Worm (Caenorhabditis elegans): Measurements from ENCODE around the gene cope-1.

The cope-1 gene

DNA sequence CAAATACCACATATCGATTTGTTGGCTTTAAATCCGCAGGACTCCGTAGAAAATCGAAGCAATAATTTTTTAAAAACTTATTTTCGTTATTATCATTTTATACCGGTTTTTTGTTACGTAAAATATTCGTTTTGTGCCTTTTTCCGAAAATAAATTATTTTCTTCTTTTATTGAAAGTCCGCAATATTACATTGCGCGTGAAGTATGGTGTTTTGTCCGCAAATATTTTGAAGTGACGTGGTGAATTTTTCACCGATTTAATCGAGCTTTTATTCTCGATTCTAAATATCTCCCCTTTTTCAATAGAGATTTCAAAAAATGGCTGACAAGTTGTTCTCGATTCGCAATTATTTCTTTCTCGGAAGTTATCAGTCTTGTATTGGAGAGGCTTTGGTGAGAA lies at the start of gene cope-1:
TSS of gene cope-1 (plus strand) at position 229 of the 400 bp plus-strand sequence.
- TF ChIP-seq nhr-25 (tag; optimal IDR thresholded peaks at IDR 0.05) (no peak), lsy-2 (tag; optimal IDR thresholded peaks at IDR 0.05) (peak in 1 of 2 experiments; percentile 62), nhr-21 (tag; optimal IDR thresholded peaks at IDR 0.05) (no peak), mab-5 (tag; optimal IDR thresholded peaks at IDR 0.05) (no peak), F13H6.1 (tag; optimal IDR thresholded peaks at IDR 0.05) (no peak), unc-55 (GFP tag; optimal IDR thresholded peaks at IDR 0.05) (peak; percentile 25), lin-13 (GFP tag; optimal IDR thresholded peaks at IDR 0.05) (no peak), nhr-77 (tag; optimal IDR thresholded peaks at IDR 0.05) (no peak), egl-27 (tag; optimal IDR thresholded peaks at IDR 0.05) (no peak), sem-4 (tag; optimal IDR thresholded peaks at IDR 0.05) (no peak), aly-2 (tag; optimal IDR thresholded peaks at IDR 0.05) (no peak), sma-3 (GFP tag; optimal IDR thresholded peaks at IDR 0.05) (no peak), nhr-237 (tag; optimal IDR thresholded peaks at IDR 0.05) (no peak), lin-39 (tag; optimal IDR thresholded peaks at IDR 0.05) (no peak), ztf-11 (tag; optimal IDR thresholded peaks at IDR 0.05) (no peak), skn-1 (tag; optimal IDR thresholded peaks at IDR 0.05) (no peak), mbf-1 (tag; optimal IDR thresholded peaks at IDR 0.05) (no peak), nhr-12 (tag; optimal IDR thresholded peaks at IDR 0.05) (no peak), gmeb-1 (tag; optimal IDR thresholded peaks at IDR 0.05) (peak; percentile 56), elt-1 (tag; optimal IDR thresholded peaks at IDR 0.05) (no peak), nhr-23 (tag; optimal IDR thresholded peaks at IDR 0.05) (no peak), C34F6.9 (tag; optimal IDR thresholded peaks at IDR 0.05) (peak; percentile 51), nhr-11 (tag; optimal IDR thresholded peaks at IDR 0.05) (no peak), nhr-10 (tag; optimal IDR thresholded peaks at IDR 0.05) (no peak), snpc-4 (tag; optimal IDR thresholded peaks at IDR 0.05) (no peak), ceh-82 (tag; optimal IDR thresholded peaks at IDR 0.05) (no peak), R02D3.7 (tag; optimal IDR thresholded peaks at IDR 0.05) (no peak), crh-2 (tag; optimal IDR thresholded peaks at IDR 0.05) (peak; percentile 75), ama-1 (optimal IDR thresholded peaks at IDR 0.05) (no peak), unc-39 (tag; optimal IDR thresholded peaks at IDR 0.05) (no peak), nhr-129 (tag; optimal IDR thresholded peaks at IDR 0.05) (no peak), fos-1 (tag; optimal IDR thresholded peaks at IDR 0.05) (no peak), sma-9 (GFP tag; optimal IDR thresholded peaks at IDR 0.05) (no peak), sma-9 (tag; optimal IDR thresholded peaks at IDR 0.05) (no peak), ztf-1 (GFP tag; conservative IDR thresholded peaks at IDR 0.05) (no peak), Y55F3AM.14 (GFP tag; optimal IDR thresholded peaks at IDR 0.05) (no peak), elt-3 (tag; optimal IDR thresholded peaks at IDR 0.05) (no peak), ceh-16 (tag; optimal IDR thresholded peaks at IDR 0.05) (no peak)

DNA sequence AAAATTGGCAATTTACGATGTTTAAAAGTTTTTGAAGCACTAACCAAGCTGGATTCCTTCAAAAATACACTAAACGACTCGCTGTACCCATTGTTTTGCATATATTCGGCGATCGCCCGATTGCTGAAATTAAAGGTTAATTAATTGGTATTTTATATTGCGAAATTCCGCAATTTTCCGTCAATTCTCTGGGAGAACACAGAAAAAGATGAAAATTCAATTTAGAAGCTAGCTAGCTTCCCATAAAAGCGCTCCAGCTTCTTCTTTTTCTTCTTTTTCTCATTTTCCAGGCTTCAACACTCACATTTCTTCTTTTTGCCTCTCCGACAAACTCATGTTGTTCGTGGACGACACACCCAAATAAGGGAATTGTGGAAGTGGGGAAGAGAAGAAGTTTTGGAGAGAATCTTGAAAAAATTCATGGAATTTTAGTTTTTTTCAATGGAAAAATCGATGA lies 49.7 kb upstream of the cope-1 start, which contains the start of gene lis-1:
TSS of gene lis-1 (minus strand) at position 407 of the 457 bp plus-strand sequence.
- TF ChIP-seq lsy-2 (tag; optimal IDR thresholded peaks at IDR 0.05) (peak in 1 of 2 experiments; percentile 46), nhr-23 (tag; optimal IDR thresholded peaks at IDR 0.05) (no peak), crh-2 (tag; optimal IDR thresholded peaks at IDR 0.05) (no peak), mdl-1 (tag; optimal IDR thresholded peaks at IDR 0.05) (no peak)

DNA sequence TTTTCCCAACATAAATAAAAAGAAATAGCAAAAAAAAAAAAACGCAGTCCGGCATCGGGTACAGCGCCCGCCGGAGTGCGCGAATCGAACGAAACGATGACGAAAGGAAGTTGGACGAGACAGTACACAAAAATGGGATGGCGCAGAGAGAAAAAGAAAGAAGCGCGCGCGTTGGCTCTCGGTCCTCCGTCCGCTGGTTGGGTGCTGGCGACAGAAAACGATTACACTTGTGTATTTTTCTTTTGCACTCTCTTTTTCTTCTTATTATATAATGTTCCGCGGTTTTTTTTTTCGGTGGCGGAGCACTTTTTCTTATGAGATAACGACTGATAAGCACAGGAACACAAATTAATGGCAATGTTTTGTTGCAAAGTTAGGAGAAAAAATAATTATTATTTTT lies 48.8 kb upstream of the cope-1 start:
- TF ChIP-seq lin-13 (GFP tag; optimal IDR thresholded peaks at IDR 0.05) (no peak), ceh-16 (tag; optimal IDR thresholded peaks at IDR 0.05) (no peak), sma-3 (GFP tag; optimal IDR thresholded peaks at IDR 0.05) (peak; percentile 32), mdl-1 (tag; optimal IDR thresholded peaks at IDR 0.05) (peak in 1 of 2 experiments; percentile 19), nhr-6 (tag; optimal IDR thresholded peaks at IDR 0.05) (no peak), nhr-11 (tag; optimal IDR thresholded peaks at IDR 0.05) (no peak), nhr-23 (tag; optimal IDR thresholded peaks at IDR 0.05) (no peak), ZK546.5 (tag; optimal IDR thresholded peaks at IDR 0.05) (no peak), ama-1 (optimal IDR thresholded peaks at IDR 0.05) (no peak), lsy-2 (tag; optimal IDR thresholded peaks at IDR 0.05) (peak; percentile 8 to 67), alr-1 (tag; optimal IDR thresholded peaks at IDR 0.05) (no peak), fos-1 (tag; optimal IDR thresholded peaks at IDR 0.05) (peak; percentile 86), zag-1 (tag; optimal IDR thresholded peaks at IDR 0.05) (peak; percentile 13), sma-9 (GFP tag; optimal IDR thresholded peaks at IDR 0.05) (no peak), sma-9 (tag; optimal IDR thresholded peaks at IDR 0.05) (no peak), F13H6.1 (tag; optimal IDR thresholded peaks at IDR 0.05) (peak; percentile 77), nhr-129 (tag; optimal IDR thresholded peaks at IDR 0.05) (peak; percentile 24), crh-2 (tag; optimal IDR thresholded peaks at IDR 0.05) (peak; percentile 52), egl-27 (tag; optimal IDR thresholded peaks at IDR 0.05) (no peak), mbf-1 (tag; optimal IDR thresholded peaks at IDR 0.05) (no peak), aly-2 (tag; optimal IDR thresholded peaks at IDR 0.05) (no peak), skn-1 (tag; optimal IDR thresholded peaks at IDR 0.05) (no peak), nhr-25 (tag; optimal IDR thresholded peaks at IDR 0.05) (no peak), lin-11 (tag; optimal IDR thresholded peaks at IDR 0.05) (peak; percentile 36), blmp-1 (tag; optimal IDR thresholded peaks at IDR 0.05; ENCODE audit: insufficient read depth) (no peak), sem-4 (tag; optimal IDR thresholded peaks at IDR 0.05) (no peak), gmeb-1 (tag; optimal IDR thresholded peaks at IDR 0.05) (peak; percentile 24), unc-55 (GFP tag; optimal IDR thresholded peaks at IDR 0.05) (peak; percentile 54), ztf-11 (tag; optimal IDR thresholded peaks at IDR 0.05) (no peak), ztf-1 (GFP tag; conservative IDR thresholded peaks at IDR 0.05) (no peak), C34F6.9 (tag; optimal IDR thresholded peaks at IDR 0.05) (peak; percentile 40), dmd-4 (tag; optimal IDR thresholded peaks at IDR 0.05) (no peak)

All from whole organism, L2 larva.